Fruit fly (Drosophila melanogaster) whole organism, embryonic: ENCODE measurements around the gene CG15332.

ENCODE experiments used
- Ada2b ChIP-seq: fragments of 200-800 bp; sonication (Bioruptor generic); IDR thresholded peaks from 2 replicates; pipeline ENCODE4 v1.3.6; 2022; ENCODE audit warnings: missing biosample characterization, missing genetic modification characterization
- Awh ChIP-seq: fragments of 200-800 bp; sonication (Bioruptor generic); IDR thresholded peaks from 2 replicates; pipeline ENCODE4, ENCODE4 v1.3.6; 2022; ENCODE audit warnings: missing biosample characterization, missing genetic modification characterization
- B-H2 ChIP-seq: fragments of 200-800 bp; sonication (Bioruptor generic); optimal IDR thresholded peaks from 2 replicates; lab custom pipeline; 2018; ENCODE audit warnings: missing biosample characterization, mild to moderate bottlenecking, missing genetic modification characterization
- CG10274 ChIP-seq: fragments of 200-800 bp; sonication (Bioruptor generic); optimal IDR thresholded peaks from 3 replicates; lab custom pipeline; 2017; ENCODE audit warnings: missing biosample characterization, mild to moderate bottlenecking, missing genetic modification characterization
- CG10543 ChIP-seq: fragments of 200-800 bp; sonication (Bioruptor generic); optimal IDR thresholded peaks from 3 replicates; lab custom pipeline; 2017; ENCODE audit warnings: missing biosample characterization, mild to moderate bottlenecking, missing genetic modification characterization, moderate library complexity
- CG11723 ChIP-seq: fragments of 200-800 bp; sonication (Bioruptor generic); optimal IDR thresholded peaks from 2 replicates; lab custom pipeline; 2017; ENCODE audit warnings: missing biosample characterization, mild to moderate bottlenecking, missing genetic modification characterization
- CG13296 ChIP-seq: fragments of 200-800 bp; sonication (Bioruptor generic); optimal IDR thresholded peaks from 3 replicates; lab custom pipeline; 2018; ENCODE audit warnings: missing biosample characterization, mild to moderate bottlenecking, missing genetic modification characterization
- CG14014 ChIP-seq: fragments of 200-800 bp; sonication (Bioruptor generic); IDR thresholded peaks from 2 replicates; pipeline ENCODE4 v1.3.6; 2022; ENCODE audit warnings: missing biosample characterization, missing genetic modification characterization
- CG14710 ChIP-seq: fragments of 200-800 bp; sonication (Bioruptor generic); optimal IDR thresholded peaks from 3 replicates; lab custom pipeline; 2019; ENCODE audit warnings: missing biosample characterization, mild to moderate bottlenecking, missing genetic modification characterization, moderate library complexity
- CG18262 ChIP-seq: fragments of 200-800 bp; optimal IDR thresholded peaks from 3 replicates; lab custom pipeline; 2019; ENCODE audit warnings: missing biosample characterization, mild to moderate bottlenecking, missing genetic modification characterization, moderate library complexity
- CG1832 ChIP-seq: fragments of 200-800 bp; sonication (Bioruptor generic); optimal IDR thresholded peaks from 2 replicates; lab custom pipeline; 2017; ENCODE audit warnings: missing biosample characterization, mild to moderate bottlenecking, missing genetic modification characterization, inconsistent platforms
- CG2116 ChIP-seq: fragments of 200-800 bp; sonication (Bioruptor generic); optimal IDR thresholded peaks from 3 replicates; lab custom pipeline; 2018; ENCODE audit warnings: missing biosample characterization, mild to moderate bottlenecking, missing genetic modification characterization
- CG2129 ChIP-seq: fragments of 200-800 bp; sonication (Bioruptor generic); IDR thresholded peaks from 2 replicates; pipeline ENCODE4 v1.3.6; 2022; ENCODE audit warnings: missing biosample characterization, missing genetic modification characterization; ENCODE audit not compliant: partially characterized antibody
- CG2712 ChIP-seq: fragments of 200-800 bp; optimal IDR thresholded peaks from 3 replicates; lab custom pipeline; 2019; ENCODE audit warnings: missing biosample characterization, mild to moderate bottlenecking, missing genetic modification characterization, moderate library complexity
- CG4854 ChIP-seq: fragments of 200-800 bp; sonication (Bioruptor generic); optimal IDR thresholded peaks from 2 replicates; lab custom pipeline; 2016; ENCODE audit warnings: missing biosample characterization, missing genetic modification characterization, inconsistent platforms
- CG6654 ChIP-seq: fragments of 200-800 bp; sonication (Bioruptor generic); optimal IDR thresholded peaks from 2 replicates; lab custom pipeline; 2017; ENCODE audit warnings: missing biosample characterization, mild to moderate bottlenecking, missing genetic modification characterization
- CG6813 ChIP-seq: fragments of 200-800 bp; sonication (Bioruptor generic); optimal IDR thresholded peaks from 2 replicates; lab custom pipeline; 2017; ENCODE audit warnings: missing biosample characterization, missing genetic modification characterization, mild to moderate bottlenecking, moderate library complexity, missing genetic modification reagents
- CG8089 ChIP-seq: fragments of 200-800 bp; sonication (Bioruptor generic); optimal IDR thresholded peaks from 3 replicates; lab custom pipeline; 2016; ENCODE audit warnings: missing biosample characterization, missing genetic modification characterization
- CG9437 ChIP-seq: fragments of 200-800 bp; sonication (Bioruptor generic); optimal IDR thresholded peaks from 2 replicates; lab custom pipeline; 2018; ENCODE audit warnings: missing biosample characterization, mild to moderate bottlenecking, missing genetic modification characterization
- CG9817 ChIP-seq: fragments of 200-800 bp; sonication (Bioruptor generic); optimal IDR thresholded peaks from 2 replicates; lab custom pipeline; 2018; ENCODE audit warnings: missing biosample characterization, mild to moderate bottlenecking, missing genetic modification characterization, moderate library complexity
- Camta ChIP-seq: fragments of 200-800 bp; sonication (Bioruptor generic); optimal IDR thresholded peaks from 2 replicates; lab custom pipeline; 2016; ENCODE audit warnings: missing biosample characterization, missing genetic modification characterization
- D19A ChIP-seq: fragments of 200-800 bp; optimal IDR thresholded peaks from 3 replicates; lab custom pipeline; 2019; ENCODE audit warnings: missing biosample characterization, mild to moderate bottlenecking, missing genetic modification characterization, moderate library complexity
- Drgx ChIP-seq: fragments of 200-800 bp; sonication (Bioruptor generic); IDR thresholded peaks from 2 replicates; pipeline ENCODE4 v1.3.6; 2022; ENCODE audit warnings: missing biosample characterization, missing genetic modification characterization
- Hr39 ChIP-seq: fragments of >200 bp; optimal IDR thresholded peaks from 2 replicates; lab custom pipeline; 2017
- Lhr ChIP-seq: fragments of 200-800 bp; sonication (Bioruptor generic); optimal IDR thresholded peaks from 3 replicates; lab custom pipeline; 2017; ENCODE audit warnings: mild to moderate bottlenecking, missing biosample characterization, missing genetic modification reagents, missing genetic modification characterization
- Sry-δ ChIP-seq: fragments of 200-800 bp; sonication (Bioruptor generic); optimal IDR thresholded peaks from 2 replicates; lab custom pipeline; 2016; ENCODE audit warnings: missing biosample characterization, missing genetic modification characterization
- TFAM ChIP-seq: fragments of 200-800 bp; sonication (Bioruptor generic); optimal IDR thresholded peaks from 2 replicates; lab custom pipeline; 2017; ENCODE audit warnings: missing biosample characterization, missing genetic modification characterization, inconsistent platforms
- cg ChIP-seq: fragments of 200-800 bp; sonication (Bioruptor generic); optimal IDR thresholded peaks from 3 replicates; lab custom pipeline; 2019; ENCODE audit warnings: missing biosample characterization, mild to moderate bottlenecking, missing genetic modification characterization, moderate library complexity
- chinmo ChIP-seq: fragments of 200-800 bp; sonication (Bioruptor generic); IDR thresholded peaks from 4 replicates; pipeline ENCODE4 v1.3.6; 2022; ENCODE audit warnings: missing biosample characterization, missing genetic modification characterization; ENCODE audit not compliant: partially characterized antibody
- chm ChIP-seq: fragments of 200-800 bp; sonication (Bioruptor generic); IDR thresholded peaks from 2 replicates; pipeline ENCODE4 v1.3.6; 2022; ENCODE audit warnings: missing biosample characterization, missing genetic modification characterization
- ci ChIP-seq: fragments of 200-800 bp; sonication (Bioruptor generic); IDR thresholded peaks from 3 replicates; pipeline ENCODE4 v1.3.6; 2022; ENCODE audit warnings: missing biosample characterization, missing genetic modification characterization
- croc ChIP-seq: fragments of 200-800 bp; sonication (Bioruptor generic); conservative IDR thresholded peaks from 3 replicates; pipeline ENCODE4 v1.3.6; 2022; ENCODE audit warnings: missing biosample characterization, missing genetic modification characterization
- crp ChIP-seq, 2 experiments: fragments of 200-800 bp; sonication (Bioruptor generic); optimal IDR thresholded peaks; 2 replicates in 1 of 2; 3 replicates in 1 of 2; lab custom pipeline; 2017; ENCODE audit warnings: missing biosample characterization in 2 of 2, missing genetic modification characterization in 2 of 2, mild to moderate bottlenecking in 1 of 2, moderate library complexity in 1 of 2
- eyg ChIP-seq: fragments of 200-800 bp; sonication (Bioruptor generic); optimal IDR thresholded peaks from 3 replicates; lab custom pipeline; 2016; ENCODE audit warnings: missing biosample characterization, missing genetic modification characterization
- fru ChIP-seq: fragments of >200 bp; optimal IDR thresholded peaks from 2 replicates; lab custom pipeline; 2017
- gcm ChIP-seq: fragments of 200-800 bp; sonication (Bioruptor generic); optimal IDR thresholded peaks from 2 replicates; lab custom pipeline; 2019; ENCODE audit warnings: missing biosample characterization, mild to moderate bottlenecking, missing genetic modification characterization, moderate library complexity
- gem ChIP-seq: fragments of 200-800 bp; sonication (Bioruptor generic); optimal IDR thresholded peaks from 2 replicates; lab custom pipeline; 2019; ENCODE audit warnings: missing biosample characterization, mild to moderate bottlenecking, missing genetic modification characterization, moderate library complexity
- lbe ChIP-seq: fragments of 200-800 bp; sonication (Bioruptor generic); optimal IDR thresholded peaks from 2 replicates; lab custom pipeline; 2016; ENCODE audit warnings: missing biosample characterization, mild to moderate bottlenecking, missing genetic modification characterization
- lilli ChIP-seq: fragments of 200-800 bp; sonication (Bioruptor generic); optimal IDR thresholded peaks from 3 replicates; lab custom pipeline; 2016; ENCODE audit warnings: missing biosample characterization, missing genetic modification characterization
- mld ChIP-seq: fragments of 200-800 bp; sonication (Bioruptor generic); IDR thresholded peaks from 3 replicates; pipeline ENCODE4 v1.3.6; 2022; ENCODE audit warnings: missing biosample characterization, missing genetic modification characterization; ENCODE audit not compliant: partially characterized antibody
- nerfin-1 ChIP-seq: fragments of 200-800 bp; sonication (Bioruptor generic); optimal IDR thresholded peaks from 3 replicates; lab custom pipeline; 2019; ENCODE audit warnings: missing biosample characterization, mild to moderate bottlenecking, missing genetic modification characterization, moderate library complexity
- nerfin-2 ChIP-seq: fragments of 200-800 bp; sonication (Bioruptor generic); IDR thresholded peaks from 2 replicates; pipeline ENCODE4 v1.3.6; 2022; ENCODE audit warnings: missing biosample characterization, missing genetic modification characterization; ENCODE audit not compliant: partially characterized antibody
- pb ChIP-seq: fragments of 200-800 bp; sonication (Bioruptor generic); optimal IDR thresholded peaks from 3 replicates; lab custom pipeline; 2016; ENCODE audit warnings: missing biosample characterization, missing genetic modification characterization
- psq ChIP-seq: fragments of 200-800 bp; sonication (Bioruptor generic); optimal IDR thresholded peaks from 2 replicates; lab custom pipeline; 2017; ENCODE audit warnings: missing biosample characterization, missing genetic modification characterization
- ranshi ChIP-seq: fragments of 200-800 bp; sonication (Bioruptor generic); IDR thresholded peaks from 2 replicates; pipeline ENCODE4 v1.3.6; 2022; ENCODE audit warnings: missing biosample characterization, missing genetic modification characterization
- sima ChIP-seq: fragments of 200-800 bp; sonication (Bioruptor generic); optimal IDR thresholded peaks from 2 replicates; lab custom pipeline; 2016; ENCODE audit warnings: missing biosample characterization, missing genetic modification characterization
- slou ChIP-seq: fragments of 200-800 bp; sonication (Bioruptor generic); optimal IDR thresholded peaks from 3 replicates; lab custom pipeline; 2016; ENCODE audit warnings: missing biosample characterization, missing genetic modification characterization
- sqz ChIP-seq: fragments of 200-800 bp; sonication (Bioruptor generic); optimal IDR thresholded peaks from 3 replicates; lab custom pipeline; 2018; ENCODE audit warnings: missing biosample characterization, mild to moderate bottlenecking, missing genetic modification characterization
- tio ChIP-seq: fragments of 200-800 bp; sonication (Bioruptor generic); optimal IDR thresholded peaks from 2 replicates; lab custom pipeline; 2017; ENCODE audit warnings: missing biosample characterization, missing genetic modification characterization, inconsistent platforms
- tll ChIP-seq, 2 experiments: fragments of 200-800 bp in 1 of 2; fragments of >200 bp in 1 of 2; sonication (Bioruptor generic) in 1 of 2; optimal IDR thresholded peaks; 2 replicates each; lab custom pipeline; 2017 to 2019; ENCODE audit warnings: missing biosample characterization in 2 of 2, missing genetic modification characterization in 2 of 2, mild to moderate bottlenecking in 1 of 2, moderate library complexity in 1 of 2
- vfl ChIP-seq: fragments of 200-800 bp; sonication (Bioruptor generic); optimal IDR thresholded peaks from 2 replicates; lab custom pipeline; 2016; ENCODE audit warnings: missing biosample characterization, missing genetic modification characterization

The CG15332 gene

dm6 chrX:7959025-7959424 is 3.2 kb upstream of the CG15332 start:
- TF ChIP-seq CG2116 (GFP tag; lab: Kevin White, UChicago) (no peak), Drgx (GFP tag; lab: Robert Waterston, UW) (peak; percentile 20; the same call in 1 of the 2 replicates), TFAM (GFP tag; lab: Kevin White, UChicago) (no peak), CG11723 (GFP tag; lab: Kevin White, UChicago) (no peak), lbe (GFP tag; lab: Kevin White, UChicago) (no peak), sqz (GFP tag; lab: Kevin White, UChicago) (peak; percentile 85), CG2712 (tag; lab: Kevin White, UChicago) (no peak), crp (GFP tag; optimal IDR thresholded peaks at IDR 0.05; lab: Kevin White, UChicago) (no peak), eyg (no peak), CG1832 (GFP tag; lab: Kevin White, UChicago) (peak; percentile 33), slou (GFP tag; lab: Kevin White, UChicago) (no peak), cg (GFP tag; lab: Kevin White, UChicago) (peak; percentile 77), CG9437 (peak; percentile 4), vfl (GFP tag; lab: Kevin White, UChicago) (no peak), gem (no peak), chinmo (GFP tag; lab: Robert Waterston, UW) (0 out of 4 replicates have a peak, but pooled peaks have one; percentile 68), CG8089 (no peak), CG14014 (GFP tag; lab: Robert Waterston, UW) (no peak), ci (GFP tag; lab: Robert Waterston, UW) (peak; percentile 60; the same call in 1 of the 3 replicates), Lhr (GFP tag; lab: Kevin White, UChicago) (no peak), B-H2 (GFP tag; lab: Kevin White, UChicago) (no peak), pb (GFP tag; lab: Kevin White, UChicago) (no peak), fru (lab: Kevin White, UChicago) (no peak), CG10543 (GFP tag; lab: Kevin White, UChicago) (no peak), CG6654 (GFP tag; lab: Kevin White, UChicago) (no peak), Camta (GFP tag; lab: Kevin White, UChicago) (no peak), mld (GFP tag; lab: Robert Waterston, UW) (no peak), CG4854 (no peak), CG18262 (tag; lab: Kevin White, UChicago) (no peak), Ada2b (no peak), D19A (no peak), lilli (no peak), sima (GFP tag; lab: Kevin White, UChicago) (no peak), CG13296 (GFP tag; lab: Kevin White, UChicago) (no peak), gcm (GFP tag; lab: Kevin White, UChicago) (no peak), Hr39 (no peak), CG2129 (GFP tag; lab: Robert Waterston, UW) (no peak), CG14710 (tag; lab: Kevin White, UChicago) (no peak), Sry-δ (GFP tag; lab: Kevin White, UChicago) (no peak), CG6813 (GFP tag; lab: Kevin White, UChicago) (no peak), psq (GFP tag; lab: Kevin White, UChicago) (no peak), CG9817 (tag; lab: Kevin White, UChicago) (no peak), ranshi (no peak), tio (GFP tag; lab: Kevin White, UChicago) (no peak), nerfin-2 (GFP tag; lab: Robert Waterston, UW) (no peak), Awh (GFP tag; lab: Robert Waterston, UW) (no peak), tll (GFP tag; optimal IDR thresholded peaks at IDR 0.05; lab: Kevin White, UChicago) (no peak), nerfin-1 (tag; lab: Kevin White, UChicago) (peak; percentile 74), croc (GFP tag; lab: Robert Waterston, UW) (no peak), CG10274 (GFP tag; lab: Kevin White, UChicago) (no peak), chm (peak; percentile 46; the same call in 1 of the 2 replicates)
